Fruit fly (Drosophila melanogaster): Measurements from ENCODE around the gene Prosalpha6T.

dm6 chr2L:13203437-13204137 lies 28.3 kb upstream of the Prosalpha6T start, which contains the start of gene Pect:
- TF ChIP-seq CG5204 (GFP tag; optimal IDR thresholded peaks at IDR 0.05) (no peak), kay (GFP tag; ENCODE audit: borderline replicate concordance) (no peak), CG33017 (tag; optimal IDR thresholded peaks at IDR 0.05) (peak; percentile 74), pad (GFP tag; optimal IDR thresholded peaks at IDR 0.05) (no peak), CG14711 (tag; optimal IDR thresholded peaks at IDR 0.05) (no peak)

Data from whole organism, adult.